Fruit fly (Drosophila melanogaster): ENCODE results near the gene CG13693.

The CG13693 gene

dm6 chr2L:221939-222489 is 10.3 kb upstream of the CG13693 start (continued):
- no peak for TF ChIP-seq ftz-f1 (GFP tag; optimal IDR thresholded peaks at IDR 0.05)
- peak; percentile 57; the same call in 1 of the 2 replicates for TF ChIP-seq hbn (GFP tag; IDR thresholded peaks at IDR 0.05; ENCODE audit: partially characterized antibody)
- no peak for TF ChIP-seq Atf-2 (GFP tag; optimal IDR thresholded peaks at IDR 0.05)
- TF ChIP-seq odd (GFP tag; optimal IDR thresholded peaks at IDR 0.05): peak; percentile 31
- TF ChIP-seq CG10267 (tag; optimal IDR thresholded peaks at IDR 0.05): no peak
- TF ChIP-seq ttk (GFP tag; IDR thresholded peaks at IDR 0.05): no peak
- TF ChIP-seq sim (GFP tag; IDR thresholded peaks at IDR 0.05): no peak
- TF ChIP-seq tgo (GFP tag; IDR thresholded peaks at IDR 0.05): no peak
- peak; percentile 55; the same call in 1 of the 3 replicates for TF ChIP-seq ken (GFP tag; IDR thresholded peaks at IDR 0.05)

- TF ChIP-seq CG15479 (GFP tag; optimal IDR thresholded peaks at IDR 0.05) (peak; percentile 92), CG17568 (GFP tag; optimal IDR thresholded peaks at IDR 0.05) (no peak), D (optimal IDR thresholded peaks at IDR 0.05) (peak; percentile 62), D (GFP tag; optimal IDR thresholded peaks at IDR 0.05) (no peak), gsb (GFP tag; IDR thresholded peaks at IDR 0.05) (no peak), ken (GFP tag; IDR thresholded peaks at IDR 0.05) (no peak), CG10321 (GFP tag; IDR thresholded peaks at IDR 0.05) (peak; percentile 83), z (GFP tag; IDR thresholded peaks at IDR 0.05) (peak; percentile 83), grn (GFP tag; optimal IDR thresholded peaks at IDR 0.05) (peak; percentile 87), prd (optimal IDR thresholded peaks at IDR 0.05) (no peak), prd (GFP tag; IDR thresholded peaks at IDR 0.05) (no peak), Lpt (GFP tag; optimal IDR thresholded peaks at IDR 0.05) (peak; percentile 11), CG1832 (GFP tag; optimal IDR thresholded peaks at IDR 0.05) (peak; percentile 58), cg (GFP tag; optimal IDR thresholded peaks at IDR 0.05) (peak; percentile 49)
Measured at dm6 chr2L:222867-223266, 9.4 kb upstream of the CG13693 start.

- peak; percentile 75 for TF ChIP-seq CG18619 (GFP tag; optimal IDR thresholded peaks at IDR 0.05)
- peak; percentile 74 for TF ChIP-seq odd (GFP tag; optimal IDR thresholded peaks at IDR 0.05)
- TF ChIP-seq CG11560 (tag; IDR thresholded peaks at IDR 0.05): peak; percentile 41; the same call in 1 of the 3 replicates
- peak; percentile 83 for TF ChIP-seq H2.0 (GFP tag; IDR thresholded peaks at IDR 0.05)
- no peak for TF ChIP-seq Tbp (GFP tag; optimal IDR thresholded peaks at IDR 0.05)
- peak in 1 of 2 experiments; percentile 87 for TF ChIP-seq eve (GFP tag; optimal IDR thresholded peaks at IDR 0.05)
- TF ChIP-seq pnt (GFP tag; optimal IDR thresholded peaks at IDR 0.05): peak; percentile 67
- TF ChIP-seq CG17361 (GFP tag; IDR thresholded peaks at IDR 0.05): peak; percentile 90
- TF ChIP-seq CG11723 (GFP tag; optimal IDR thresholded peaks at IDR 0.05): peak; percentile 73
- peak; percentile 70 for TF ChIP-seq CG13424 (tag; optimal IDR thresholded peaks at IDR 0.05)
- TF ChIP-seq kay (GFP tag; optimal IDR thresholded peaks at IDR 0.05): peak; percentile 19
- TF ChIP-seq CG3838 (GFP tag; optimal IDR thresholded peaks at IDR 0.05): peak; percentile 63
- TF ChIP-seq slp2 (GFP tag; optimal IDR thresholded peaks at IDR 0.05): peak; percentile 75
- TF ChIP-seq gsb-n (tag; optimal IDR thresholded peaks at IDR 0.05): peak; percentile 89
- peak; percentile 73 for TF ChIP-seq CG13624 (GFP tag; optimal IDR thresholded peaks at IDR 0.05)
- TF ChIP-seq NFAT (GFP tag; IDR thresholded peaks at IDR 0.05): peak; percentile 51; the same call in 1 of the 2 replicates
- TF ChIP-seq fu2 (GFP tag; optimal IDR thresholded peaks at IDR 0.05): peak; percentile 53
- TF ChIP-seq en (GFP tag; optimal IDR thresholded peaks at IDR 0.05): peak; percentile 86
- TF ChIP-seq salm (tag; optimal IDR thresholded peaks at IDR 0.05): peak; percentile 81
- peak; percentile 51 for TF ChIP-seq CG15514 (GFP tag; optimal IDR thresholded peaks at IDR 0.05)
- TF ChIP-seq sd (tag; optimal IDR thresholded peaks at IDR 0.05): no peak
- TF ChIP-seq CG30431 (GFP tag; optimal IDR thresholded peaks at IDR 0.05): peak; percentile 84
- peak; percentile 72 for TF ChIP-seq gcm2 (GFP tag; optimal IDR thresholded peaks at IDR 0.05)
- no peak for TF ChIP-seq CG15479 (GFP tag; optimal IDR thresholded peaks at IDR 0.05)
- no peak for TF ChIP-seq CG6791 (GFP tag; IDR thresholded peaks at IDR 0.05; ENCODE audit: partially characterized antibody)
- TF ChIP-seq CG1792 (GFP tag; optimal IDR thresholded peaks at IDR 0.05): peak; percentile 66
- TF ChIP-seq CG3407 (GFP tag; optimal IDR thresholded peaks at IDR 0.05): peak; percentile 86
- TF ChIP-seq cas (GFP tag; IDR thresholded peaks at IDR 0.05): 0 out of 2 replicates have a peak, but pooled peaks have one; percentile 18
- TF ChIP-seq gsb (GFP tag; IDR thresholded peaks at IDR 0.05): no peak
- peak; percentile 15 for TF ChIP-seq CG5180 (GFP tag; optimal IDR thresholded peaks at IDR 0.05)
Measured at dm6 chr2L:223351-223750, 8.9 kb upstream of the CG13693 start.

Measured in whole organism, embryonic.